Worm (Caenorhabditis elegans): ENCODE measurements around the gene R02F11.3.

ce11 chrV:4790368-4790767 lies 15.4 kb downstream of the R02F11.3 start, which contains the start of gene R02F11.12:
- no peak for TF ChIP-seq elt-1 (tag; optimal IDR thresholded peaks at IDR 0.05; ENCODE audit: borderline replicate concordance, insufficient read depth)
- TF ChIP-seq sem-2 (GFP tag; optimal IDR thresholded peaks at IDR 0.05): no peak
- TF ChIP-seq elt-3 (tag; optimal IDR thresholded peaks at IDR 0.05): no peak
- TF ChIP-seq lsy-2 (tag; optimal IDR thresholded peaks at IDR 0.05): no peak
- no peak for TF ChIP-seq ceh-83 (GFP tag; optimal IDR thresholded peaks at IDR 0.05)
- TF ChIP-seq drap-1 (GFP tag; optimal IDR thresholded peaks at IDR 0.05): no peak
- TF ChIP-seq nhr-237 (tag; optimal IDR thresholded peaks at IDR 0.05): no peak
- TF ChIP-seq snpc-4 (tag; optimal IDR thresholded peaks at IDR 0.05): no peak
- TF ChIP-seq nhr-28 (tag; optimal IDR thresholded peaks at IDR 0.05): no peak
